Fruit fly (Drosophila melanogaster) whole organism, wandering third instar larva: ENCODE data around the gene CG13857.

Experiments
- Hr78 ChIP-seq: fragments of >200 bp; optimal IDR thresholded peaks from 2 replicates; lab custom pipeline; 2017; ENCODE audit warnings: missing biosample characterization, missing genetic modification characterization
- Jra ChIP-seq: sonication (Bioruptor generic); optimal IDR thresholded peaks from 2 replicates; lab custom pipeline; 2016; ENCODE audit warnings: missing biosample characterization, missing genetic modification characterization
- Vsx2 ChIP-seq: fragments of 200-300, 225-300 bp; sonication (Bioruptor generic); optimal IDR thresholded peaks from 2 replicates; lab custom pipeline; 2018; ENCODE audit warnings: missing biosample characterization, missing genetic modification characterization; ENCODE audit not compliant: partially characterized antibody
- fru ChIP-seq: fragments of 200-800 bp; sonication (Bioruptor generic); optimal IDR thresholded peaks from 3 replicates; lab custom pipeline; 2016; ENCODE audit warnings: missing biosample characterization, mild to moderate bottlenecking, missing genetic modification characterization
- rgr ChIP-seq: fragments of 200-800 bp; sonication (Bioruptor generic); optimal IDR thresholded peaks from 3 replicates; lab custom pipeline; 2016; ENCODE audit warnings: missing biosample characterization, mild to moderate bottlenecking, missing genetic modification characterization

- TF ChIP-seq Vsx2 (GFP tag; lab: Kevin White, UChicago) (no peak), Jra (no peak), fru (GFP tag; lab: Kevin White, UChicago) (no peak), Hr78 (GFP tag; lab: Kevin White, UChicago) (no peak), rgr (GFP tag; lab: Kevin White, UChicago) (no peak)
These were observed 2.4 kb upstream of the CG13857 start for dm6 chr3R:22396238-22396772.
